Fruit fly (Drosophila melanogaster) whole organism, embryonic: ENCODE data around the gene CG3529.
A peak's percentile ranks its signal among the peaks of the same experiment; 100 is the strongest.

Experiments
- Awh ChIP-seq: fragments of 200-800 bp; sonication (Bioruptor generic); IDR thresholded peaks from 2 replicates; pipeline ENCODE4, ENCODE4 v1.3.6; 2022; ENCODE audit warnings: missing biosample characterization, missing genetic modification characterization
- Bdp1 ChIP-seq: fragments of 200-800 bp; sonication (Bioruptor generic); optimal IDR thresholded peaks from 3 replicates; lab custom pipeline; 2016; ENCODE audit warnings: missing biosample characterization, missing genetic modification characterization
- BtbVII ChIP-seq: fragments of 200-800 bp; sonication (Bioruptor generic); optimal IDR thresholded peaks from 3 replicates; lab custom pipeline; 2017; ENCODE audit warnings: missing biosample characterization, mild to moderate bottlenecking, missing genetic modification characterization
- CG10565 ChIP-seq: fragments of 200-800 bp; sonication (Bioruptor generic); optimal IDR thresholded peaks from 3 replicates; lab custom pipeline; 2016; ENCODE audit warnings: missing biosample characterization, mild to moderate bottlenecking, missing genetic modification characterization
- CG12659 ChIP-seq: fragments of 200-800 bp; sonication (Bioruptor generic); optimal IDR thresholded peaks from 3 replicates; lab custom pipeline; 2017; ENCODE audit warnings: mild to moderate bottlenecking, missing biosample characterization, missing genetic modification reagents, missing genetic modification characterization
- CG13296 ChIP-seq: fragments of 200-800 bp; sonication (Bioruptor generic); optimal IDR thresholded peaks from 3 replicates; lab custom pipeline; 2018; ENCODE audit warnings: missing biosample characterization, mild to moderate bottlenecking, missing genetic modification characterization
- CG15011 ChIP-seq: fragments of 200-800 bp; sonication (Bioruptor generic); optimal IDR thresholded peaks from 3 replicates; lab custom pipeline; 2018; ENCODE audit warnings: missing biosample characterization, mild to moderate bottlenecking, missing genetic modification characterization
- CG1603 ChIP-seq: fragments of 200-800 bp; sonication (Bioruptor generic); optimal IDR thresholded peaks from 2 replicates; lab custom pipeline; 2019; ENCODE audit warnings: missing biosample characterization, mild to moderate bottlenecking, missing genetic modification characterization, moderate library complexity
- CG16813 ChIP-seq: fragments of 200-800 bp; sonication (Bioruptor generic); IDR thresholded peaks from 3 replicates; pipeline ENCODE4 v1.3.6; 2022; ENCODE audit warnings: missing biosample characterization, missing genetic modification characterization; ENCODE audit not compliant: partially characterized antibody
- CG18764 ChIP-seq: fragments of 200-800 bp; sonication (Bioruptor generic); optimal IDR thresholded peaks from 3 replicates; lab custom pipeline; 2016; ENCODE audit warnings: missing biosample characterization, missing genetic modification characterization
- CG3838 ChIP-seq: fragments of 200-800 bp; sonication (Bioruptor generic); optimal IDR thresholded peaks from 3 replicates; lab custom pipeline; 2016; ENCODE audit warnings: missing biosample characterization, missing genetic modification characterization
- CG4328 ChIP-seq: fragments of 200-800 bp; sonication (Bioruptor generic); optimal IDR thresholded peaks from 3 replicates; lab custom pipeline; 2017; ENCODE audit warnings: missing biosample characterization, missing genetic modification reagents, missing genetic modification characterization
- CG4360 ChIP-seq: fragments of 200-800 bp; sonication (Bioruptor generic); IDR thresholded peaks from 2 replicates; pipeline ENCODE4 v1.3.6; 2022; ENCODE audit warnings: missing biosample characterization, missing genetic modification characterization
- CG5953 ChIP-seq: fragments of 200-800 bp; sonication (Bioruptor generic); IDR thresholded peaks from 2 replicates; pipeline ENCODE4 v1.3.6; 2022; ENCODE audit warnings: missing biosample characterization, missing genetic modification characterization
- CG6683 ChIP-seq: fragments of 200-800 bp; sonication (Bioruptor generic); optimal IDR thresholded peaks from 2 replicates; lab custom pipeline; 2017; ENCODE audit warnings: missing biosample characterization, mild to moderate bottlenecking, missing genetic modification characterization, missing genetic modification reagents
- CG7745 ChIP-seq: fragments of 200-800 bp; sonication (Bioruptor generic); optimal IDR thresholded peaks from 2 replicates; lab custom pipeline; 2018; ENCODE audit warnings: missing biosample characterization, mild to moderate bottlenecking, missing genetic modification characterization, moderate library complexity
- CG7963 ChIP-seq: fragments of 200-800 bp; sonication (Bioruptor generic); IDR thresholded peaks from 3 replicates; pipeline ENCODE4 v1.3.6; 2022; ENCODE audit warnings: missing biosample characterization, missing genetic modification characterization; ENCODE audit not compliant: partially characterized antibody
- CG9727 ChIP-seq: fragments of 200-800 bp; sonication (Bioruptor generic); optimal IDR thresholded peaks from 3 replicates; lab custom pipeline; 2017; ENCODE audit warnings: missing biosample characterization, mild to moderate bottlenecking, missing genetic modification characterization
- Gsc ChIP-seq: fragments of 200-800 bp; sonication (Bioruptor generic); IDR thresholded peaks from 2 replicates; pipeline ENCODE4 v1.3.6; 2022; ENCODE audit warnings: missing biosample characterization, missing genetic modification characterization
- Med ChIP-seq: fragments of 200-800 bp; sonication (Bioruptor generic); peaks from one replicate; lab custom pipeline; 2016; ENCODE audit warnings: missing biosample characterization, missing genetic modification characterization, mild to moderate bottlenecking, inconsistent platforms, moderate library complexity
- Mes4 ChIP-seq: fragments of 200-800 bp; sonication (Bioruptor generic); optimal IDR thresholded peaks from 2 replicates; lab custom pipeline; 2016; ENCODE audit warnings: missing biosample characterization, missing genetic modification characterization
- Myb ChIP-seq: fragments of 200-800 bp; sonication (Bioruptor generic); optimal IDR thresholded peaks from 2 replicates; lab custom pipeline; 2016; ENCODE audit warnings: missing biosample characterization, missing genetic modification characterization
- Neu2 ChIP-seq: fragments of 200-800 bp; sonication (Bioruptor generic); optimal IDR thresholded peaks from 3 replicates; lab custom pipeline; 2016; ENCODE audit warnings: missing biosample characterization, missing genetic modification characterization, borderline replicate concordance
- Nf-YC ChIP-seq: fragments of 200-800 bp; optimal IDR thresholded peaks from 3 replicates; lab custom pipeline; 2019; ENCODE audit warnings: missing biosample characterization, mild to moderate bottlenecking, missing genetic modification characterization, moderate library complexity
- Poxn ChIP-seq: fragments of 200-800 bp; sonication (Bioruptor generic); IDR thresholded peaks from 2 replicates; pipeline ENCODE4 v1.3.6; 2022; ENCODE audit warnings: missing biosample characterization, missing genetic modification characterization
- ab ChIP-seq: fragments of 200-800 bp; sonication (Bioruptor generic); optimal IDR thresholded peaks from 2 replicates; lab custom pipeline; 2016; ENCODE audit warnings: missing biosample characterization, missing genetic modification characterization
- caup ChIP-seq: fragments of 200-800 bp; sonication (Bioruptor generic); optimal IDR thresholded peaks from 3 replicates; lab custom pipeline; 2017; ENCODE audit warnings: missing biosample characterization, mild to moderate bottlenecking, missing genetic modification characterization, moderate library complexity; ENCODE audit not compliant: severe bottlenecking
- chinmo ChIP-seq: fragments of 200-800 bp; sonication (Bioruptor generic); IDR thresholded peaks from 4 replicates; pipeline ENCODE4 v1.3.6; 2022; ENCODE audit warnings: missing biosample characterization, missing genetic modification characterization; ENCODE audit not compliant: partially characterized antibody
- croc ChIP-seq: fragments of 200-800 bp; sonication (Bioruptor generic); conservative IDR thresholded peaks from 3 replicates; pipeline ENCODE4 v1.3.6; 2022; ENCODE audit warnings: missing biosample characterization, missing genetic modification characterization
- en ChIP-seq: fragments of 200-800 bp; sonication (Bioruptor generic); optimal IDR thresholded peaks from 2 replicates; lab custom pipeline; 2016; ENCODE audit warnings: missing biosample characterization, missing genetic modification characterization
- gcm ChIP-seq: fragments of 200-800 bp; sonication (Bioruptor generic); optimal IDR thresholded peaks from 2 replicates; lab custom pipeline; 2019; ENCODE audit warnings: missing biosample characterization, mild to moderate bottlenecking, missing genetic modification characterization, moderate library complexity
- gcm2 ChIP-seq: fragments of 200-800 bp; sonication (Bioruptor generic); optimal IDR thresholded peaks from 2 replicates; lab custom pipeline; 2016; ENCODE audit warnings: missing biosample characterization, missing genetic modification characterization
- jing ChIP-seq: fragments of 200-800 bp; sonication (Bioruptor generic); optimal IDR thresholded peaks from 2 replicates; lab custom pipeline; 2018; ENCODE audit warnings: missing biosample characterization, mild to moderate bottlenecking, missing genetic modification characterization
- kay ChIP-seq: fragments of 200-800 bp; sonication (Bioruptor generic); optimal IDR thresholded peaks from 2 replicates; lab custom pipeline; 2016; ENCODE audit warnings: missing biosample characterization, missing genetic modification characterization
- ken ChIP-seq: fragments of 200-800 bp; sonication (Bioruptor generic); IDR thresholded peaks from 3 replicates; pipeline ENCODE4 v1.3.6; 2022; ENCODE audit warnings: missing biosample characterization, missing genetic modification characterization
- lab ChIP-seq: fragments of 200-800 bp; sonication (Bioruptor generic); optimal IDR thresholded peaks from 3 replicates; lab custom pipeline; 2017; ENCODE audit warnings: missing biosample characterization, missing genetic modification characterization, mild to moderate bottlenecking, moderate library complexity, missing genetic modification reagents
- lbe ChIP-seq: fragments of 200-800 bp; sonication (Bioruptor generic); optimal IDR thresholded peaks from 2 replicates; lab custom pipeline; 2016; ENCODE audit warnings: missing biosample characterization, mild to moderate bottlenecking, missing genetic modification characterization
- mld ChIP-seq: fragments of 200-800 bp; sonication (Bioruptor generic); IDR thresholded peaks from 3 replicates; pipeline ENCODE4 v1.3.6; 2022; ENCODE audit warnings: missing biosample characterization, missing genetic modification characterization; ENCODE audit not compliant: partially characterized antibody
- nerfin-1 ChIP-seq: fragments of 200-800 bp; sonication (Bioruptor generic); optimal IDR thresholded peaks from 3 replicates; lab custom pipeline; 2019; ENCODE audit warnings: missing biosample characterization, mild to moderate bottlenecking, missing genetic modification characterization, moderate library complexity
- pros ChIP-seq: fragments of 200-800 bp; sonication (Bioruptor generic); optimal IDR thresholded peaks from 3 replicates; lab custom pipeline; 2019; ENCODE audit warnings: missing biosample characterization, mild to moderate bottlenecking, missing genetic modification characterization, moderate library complexity
- pzg ChIP-seq: fragments of 200-800 bp; sonication (Bioruptor generic); optimal IDR thresholded peaks from 3 replicates; lab custom pipeline; 2018; ENCODE audit warnings: missing biosample characterization, mild to moderate bottlenecking, missing genetic modification characterization, moderate library complexity
- schlank ChIP-seq: fragments of 200-800 bp; sonication (Bioruptor generic); optimal IDR thresholded peaks from 2 replicates; lab custom pipeline; 2018; ENCODE audit warnings: missing biosample characterization, mild to moderate bottlenecking, missing genetic modification characterization
- sens ChIP-seq: fragments of 200-800 bp; sonication (Bioruptor generic); peaks from one replicate; lab custom pipeline; 2016; ENCODE audit warnings: missing biosample characterization, missing genetic modification characterization
- slou ChIP-seq: fragments of 200-800 bp; sonication (Bioruptor generic); optimal IDR thresholded peaks from 3 replicates; lab custom pipeline; 2016; ENCODE audit warnings: missing biosample characterization, missing genetic modification characterization
- slp2 ChIP-seq: fragments of 200-800 bp; sonication (Bioruptor generic); optimal IDR thresholded peaks from 2 replicates; lab custom pipeline; 2016; ENCODE audit warnings: missing biosample characterization, missing genetic modification characterization
- tna ChIP-seq: fragments of 200-800 bp; sonication (Bioruptor generic); IDR thresholded peaks from 2 replicates; pipeline ENCODE4 v1.3.6; 2022; ENCODE audit warnings: missing biosample characterization, missing genetic modification characterization; ENCODE audit not compliant: partially characterized antibody
- vfl ChIP-seq: fragments of 200-800 bp; sonication (Bioruptor generic); optimal IDR thresholded peaks from 2 replicates; lab custom pipeline; 2016; ENCODE audit warnings: missing biosample characterization, missing genetic modification characterization
- zfh1 ChIP-seq: fragments of 200-800 bp; sonication (Bioruptor generic); IDR thresholded peaks from 3 replicates; pipeline ENCODE4 v1.3.6; 2022; ENCODE audit warnings: missing biosample characterization, missing genetic modification characterization

The CG3529 gene

DNA sequence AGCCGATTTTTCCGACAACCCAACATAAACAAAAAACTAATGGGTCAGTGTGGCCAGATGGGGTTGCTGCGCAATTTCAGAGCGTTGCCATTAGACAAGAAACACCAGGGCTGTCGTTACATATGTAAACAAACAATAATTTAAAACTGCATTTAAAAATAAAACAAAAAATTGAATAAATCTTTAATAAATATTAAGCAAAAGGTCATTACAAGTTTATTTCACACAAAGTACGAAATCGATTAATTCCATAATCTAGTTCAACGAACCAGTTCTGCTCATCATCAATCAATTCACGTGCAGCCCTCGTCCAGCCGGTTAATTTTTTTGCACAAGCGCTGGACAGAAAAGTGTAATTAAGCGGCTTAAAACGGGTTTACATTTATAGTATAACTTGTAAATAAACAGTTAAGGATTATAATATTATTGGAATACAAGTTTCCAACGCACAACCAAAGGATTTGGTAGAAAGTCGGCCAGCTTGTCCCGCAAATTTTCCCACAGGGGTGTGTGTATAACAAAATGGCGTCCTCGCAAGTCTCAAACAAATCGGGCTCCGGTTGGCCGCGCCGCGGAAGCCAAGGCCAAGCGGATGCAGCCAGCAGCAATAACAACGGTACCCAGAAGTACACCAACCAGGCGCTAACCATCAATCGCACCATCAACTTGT is 35.8 kb upstream of the CG3529 start, which contains the start of the genes CG4022 and Cpsf5 (continued):
- TF ChIP-seq Awh (GFP tag; lab: Robert Waterston, UW) (peak; percentile 62; the same call in 1 of the 2 replicates), nerfin-1 (peak; percentile 69), CG13296 (GFP tag; lab: Kevin White, UChicago) (peak; percentile 72), CG15011 (GFP tag; lab: Kevin White, UChicago) (peak; percentile 29), gcm (peak; percentile 78), CG12659 (GFP tag; lab: Kevin White, UChicago) (peak; percentile 91), CG4328 (peak; percentile 78), chinmo (GFP tag; lab: Robert Waterston, UW) (0 out of 4 replicates have a peak, but pooled peaks have one; percentile 26), pzg (peak; percentile 82), CG18764 (peak; percentile 63), CG9727 (GFP tag; lab: Kevin White, UChicago) (peak; percentile 84), schlank (tag; lab: Kevin White, UChicago) (peak; percentile 63), gcm2 (GFP tag; lab: Kevin White, UChicago) (peak; percentile 53), Gsc (GFP tag; lab: Robert Waterston, UW) (no peak), slou (peak; percentile 51), slp2 (peak; percentile 46), CG4360 (GFP tag; lab: Robert Waterston, UW) (no peak), CG1603 (tag; lab: Kevin White, UChicago) (peak; percentile 64), Bdp1 (GFP tag; lab: Kevin White, UChicago) (peak; percentile 67), Med (GFP tag; lab: Kevin White, UChicago) (peak; percentile 92), ab (GFP tag; lab: Kevin White, UChicago) (peak; percentile 45), zfh1 (GFP tag; lab: Robert Waterston, UW) (peak; percentile 83), Myb (GFP tag; lab: Kevin White, UChicago) (peak; percentile 44), tna (GFP tag; lab: Robert Waterston, UW) (no peak), Neu2 (GFP tag; lab: Kevin White, UChicago) (no peak), kay (GFP tag; lab: Kevin White, UChicago) (peak; percentile 71), CG6683 (GFP tag; lab: Kevin White, UChicago) (peak; percentile 53), jing (GFP tag; lab: Kevin White, UChicago) (peak; percentile 12), lab (GFP tag; lab: Kevin White, UChicago) (peak; percentile 88), CG5953 (peak; percentile 1; the same call in 1 of the 2 replicates), BtbVII (GFP tag; lab: Kevin White, UChicago) (peak; percentile 47), mld (GFP tag; lab: Robert Waterston, UW) (no peak), Mes4 (GFP tag; lab: Kevin White, UChicago) (peak; percentile 32), vfl (GFP tag; lab: Kevin White, UChicago) (peak; percentile 54), pros (GFP tag; lab: Kevin White, UChicago) (no peak), lbe (GFP tag; lab: Kevin White, UChicago) (peak; percentile 66), en (GFP tag; lab: Kevin White, UChicago) (no peak), CG7745 (peak; percentile 99), sens (GFP tag; lab: Kevin White, UChicago) (peak; percentile 92), ken (GFP tag; lab: Robert Waterston, UW) (peak; percentile 87), CG10565 (GFP tag; lab: Kevin White, UChicago) (no peak), Nf-YC (tag; lab: Kevin White, UChicago) (peak; percentile 79), CG7963 (GFP tag; lab: Robert Waterston, UW) (no peak), CG3838 (GFP tag; lab: Kevin White, UChicago) (peak; percentile 74), croc (GFP tag; lab: Robert Waterston, UW) (peak; percentile 73), CG16813 (GFP tag; lab: Robert Waterston, UW) (peak; percentile 48; the same call in 1 of the 3 replicates), Poxn (GFP tag; lab: Robert Waterston, UW) (peak; percentile 56; the same call in 1 of the 2 replicates), caup (GFP tag; lab: Kevin White, UChicago) (peak; percentile 79)
